Fruit fly (Drosophila melanogaster) whole organism, embryonic: ENCODE results near the gene CG3604.

Experiments used
- CG10366 ChIP-seq: fragments of 200-800 bp; sonication (Bioruptor generic); IDR thresholded peaks from 2 replicates; pipeline ENCODE4 v1.3.6; 2022; ENCODE audit warnings: missing biosample characterization, missing genetic modification characterization
- CG10565 ChIP-seq: fragments of 200-800 bp; sonication (Bioruptor generic); optimal IDR thresholded peaks from 3 replicates; lab custom pipeline; 2016; ENCODE audit warnings: missing biosample characterization, mild to moderate bottlenecking, missing genetic modification characterization
- CG12155 ChIP-seq: fragments of 200-800 bp; sonication (Bioruptor generic); optimal IDR thresholded peaks from 3 replicates; lab custom pipeline; 2016; ENCODE audit warnings: missing biosample characterization, missing genetic modification characterization
- CG12219 ChIP-seq: fragments of 200-800 bp; sonication (Bioruptor generic); optimal IDR thresholded peaks from 3 replicates; lab custom pipeline; 2018; ENCODE audit warnings: missing biosample characterization, mild to moderate bottlenecking, missing genetic modification characterization
- CG13296 ChIP-seq: fragments of 200-800 bp; sonication (Bioruptor generic); optimal IDR thresholded peaks from 3 replicates; lab custom pipeline; 2018; ENCODE audit warnings: missing biosample characterization, mild to moderate bottlenecking, missing genetic modification characterization
- CG14441 ChIP-seq: fragments of 200-800 bp; sonication (Bioruptor generic); IDR thresholded peaks from 2 replicates; pipeline ENCODE4 v1.3.6; 2022; ENCODE audit warnings: missing biosample characterization, missing genetic modification characterization
- CG15269 ChIP-seq: fragments of 200-800 bp; sonication (Bioruptor generic); optimal IDR thresholded peaks from 2 replicates; lab custom pipeline; 2018; ENCODE audit warnings: missing biosample characterization, mild to moderate bottlenecking, missing genetic modification characterization, moderate library complexity
- CG1603 ChIP-seq: fragments of 200-800 bp; sonication (Bioruptor generic); optimal IDR thresholded peaks from 2 replicates; lab custom pipeline; 2019; ENCODE audit warnings: missing biosample characterization, mild to moderate bottlenecking, missing genetic modification characterization, moderate library complexity
- CG16863 ChIP-seq: fragments of 200-800 bp; sonication (Bioruptor generic); optimal IDR thresholded peaks from 3 replicates; lab custom pipeline; 2016; ENCODE audit warnings: missing biosample characterization, missing genetic modification characterization
- CG18619 ChIP-seq: fragments of 200-800 bp; sonication (Bioruptor generic); optimal IDR thresholded peaks from 3 replicates; lab custom pipeline; 2017; ENCODE audit warnings: missing biosample characterization, mild to moderate bottlenecking, missing genetic modification characterization
- CG30403 ChIP-seq: fragments of 200-800 bp; sonication (Bioruptor generic); optimal IDR thresholded peaks from 3 replicates; lab custom pipeline; 2016; ENCODE audit warnings: missing biosample characterization, missing genetic modification characterization
- CG3163 ChIP-seq: fragments of 200-800 bp; sonication (Bioruptor generic); optimal IDR thresholded peaks from 3 replicates; lab custom pipeline; 2016; ENCODE audit warnings: missing biosample characterization, missing genetic modification characterization
- CG32772 ChIP-seq: fragments of 200-800 bp; sonication (Bioruptor generic); IDR thresholded peaks from 2 replicates; pipeline ENCODE4 v1.3.6; 2022; ENCODE audit warnings: missing biosample characterization, missing genetic modification characterization
- CG34376 ChIP-seq: fragments of 200-800 bp; sonication (Bioruptor generic); optimal IDR thresholded peaks from 2 replicates; lab custom pipeline; 2018; ENCODE audit warnings: missing biosample characterization, mild to moderate bottlenecking, missing genetic modification characterization
- CG3726 ChIP-seq: fragments of 200-800 bp; sonication (Bioruptor generic); IDR thresholded peaks from 3 replicates; pipeline ENCODE4, ENCODE4 v1.3.6; 2022; ENCODE audit warnings: missing biosample characterization, missing genetic modification characterization
- CG6765 ChIP-seq: fragments of 200-800 bp; sonication (Bioruptor generic); optimal IDR thresholded peaks from 3 replicates; lab custom pipeline; 2017; ENCODE audit warnings: missing biosample characterization, mild to moderate bottlenecking, missing genetic modification characterization
- CG7786 ChIP-seq: fragments of 200-800 bp; sonication (Bioruptor generic); optimal IDR thresholded peaks from 2 replicates; lab custom pipeline; 2016; ENCODE audit warnings: missing biosample characterization, missing genetic modification characterization
- CG8089 ChIP-seq: fragments of 200-800 bp; sonication (Bioruptor generic); optimal IDR thresholded peaks from 3 replicates; lab custom pipeline; 2016; ENCODE audit warnings: missing biosample characterization, missing genetic modification characterization
- CG8290 ChIP-seq, 3 experiments: fragments of 200-800 bp; sonication (Bioruptor generic); optimal IDR thresholded peaks; 2 replicates each; lab custom pipeline; 2016 to 2019; ENCODE audit warnings: missing biosample characterization in 3 of 3, missing genetic modification characterization in 3 of 3, mild to moderate bottlenecking in 2 of 3, moderate library complexity in 1 of 3
- CG8388 ChIP-seq: fragments of 200-800 bp; sonication (Bioruptor generic); optimal IDR thresholded peaks from 2 replicates; lab custom pipeline; 2019; ENCODE audit warnings: missing biosample characterization, mild to moderate bottlenecking, missing genetic modification characterization, moderate library complexity
- CG8944 ChIP-seq: fragments of 200-800 bp; sonication (Bioruptor generic); optimal IDR thresholded peaks from 3 replicates; lab custom pipeline; 2016; ENCODE audit warnings: missing biosample characterization, missing genetic modification characterization
- CrebB ChIP-seq: fragments of 200-800 bp; sonication (Bioruptor generic); optimal IDR thresholded peaks from 3 replicates; lab custom pipeline; 2018; ENCODE audit warnings: missing biosample characterization, mild to moderate bottlenecking, missing genetic modification characterization
- E2f2 ChIP-seq: fragments of 200-800 bp; sonication (Bioruptor generic); IDR thresholded peaks from 2 replicates; pipeline ENCODE4 v1.3.6; 2022; ENCODE audit warnings: missing biosample characterization, missing genetic modification characterization
- Fer2 ChIP-seq: fragments of 200-800 bp; sonication (Bioruptor generic); optimal IDR thresholded peaks from 2 replicates; lab custom pipeline; 2018; ENCODE audit warnings: missing biosample characterization, mild to moderate bottlenecking, missing genetic modification characterization, moderate library complexity
- Jarid2 ChIP-seq: fragments of 200-800 bp; sonication (Bioruptor generic); optimal IDR thresholded peaks from 3 replicates; lab custom pipeline; 2017; ENCODE audit warnings: mild to moderate bottlenecking, missing biosample characterization, missing genetic modification reagents, missing genetic modification characterization
- MBD-R2 ChIP-seq: fragments of 200-800 bp; sonication (Bioruptor generic); IDR thresholded peaks from 2 replicates; pipeline ENCODE4 v1.3.6; 2022; ENCODE audit warnings: missing biosample characterization, missing genetic modification characterization
- Neu2 ChIP-seq: fragments of 200-800 bp; sonication (Bioruptor generic); optimal IDR thresholded peaks from 3 replicates; lab custom pipeline; 2016; ENCODE audit warnings: missing biosample characterization, missing genetic modification characterization, borderline replicate concordance
- Oaz ChIP-seq: fragments of 200-800 bp; sonication (Bioruptor generic); IDR thresholded peaks from 2 replicates; pipeline ENCODE4 v1.3.6; 2022; ENCODE audit warnings: missing biosample characterization, missing genetic modification characterization
- Sox102F ChIP-seq: fragments of 200-800 bp; sonication (Bioruptor generic); optimal IDR thresholded peaks from 2 replicates; lab custom pipeline; 2018; ENCODE audit warnings: missing biosample characterization, mild to moderate bottlenecking, missing genetic modification characterization, moderate library complexity
- ara ChIP-seq: fragments of 200-800 bp; sonication (Bioruptor generic); IDR thresholded peaks from 2 replicates; pipeline ENCODE4 v1.3.6; 2022; ENCODE audit warnings: missing biosample characterization, missing genetic modification characterization
- az2 ChIP-seq: fragments of 200-800 bp; sonication (Bioruptor generic); optimal IDR thresholded peaks from 3 replicates; lab custom pipeline; 2016; ENCODE audit warnings: missing biosample characterization, missing genetic modification characterization
- bab2 ChIP-seq: fragments of 200-800 bp; sonication (Bioruptor generic); optimal IDR thresholded peaks from 2 replicates; lab custom pipeline; 2016; ENCODE audit warnings: missing biosample characterization, missing genetic modification characterization
- chm ChIP-seq: fragments of 200-800 bp; sonication (Bioruptor generic); IDR thresholded peaks from 2 replicates; pipeline ENCODE4 v1.3.6; 2022; ENCODE audit warnings: missing biosample characterization, missing genetic modification characterization
- chn ChIP-seq: fragments of 200-800 bp; sonication (Bioruptor generic); optimal IDR thresholded peaks from 2 replicates; lab custom pipeline; 2016; ENCODE audit warnings: missing biosample characterization, missing genetic modification characterization
- danr ChIP-seq: fragments of 200-800 bp; sonication (Bioruptor generic); IDR thresholded peaks from 2 replicates; pipeline ENCODE4 v1.3.6; 2022; ENCODE audit warnings: missing biosample characterization, missing genetic modification characterization
- dpn ChIP-seq, 2 experiments: fragments of 200-800 bp; sonication (Bioruptor generic); optimal IDR thresholded peaks; 3 replicates each; lab custom pipeline; 2016; ENCODE audit warnings: missing biosample characterization in 2 of 2, missing genetic modification characterization in 2 of 2
- fru ChIP-seq: fragments of >200 bp; optimal IDR thresholded peaks from 2 replicates; lab custom pipeline; 2017
- fu2 ChIP-seq: fragments of 200-800 bp; sonication (Bioruptor generic); optimal IDR thresholded peaks from 2 replicates; lab custom pipeline; 2016; ENCODE audit warnings: missing biosample characterization, missing genetic modification characterization
- hkb ChIP-seq, 2 experiments: fragments of 200-800 bp in 1 of 2; fragments of >200 bp in 1 of 2; sonication (Bioruptor generic) in 1 of 2; IDR thresholded peaks in 1 of 2; optimal IDR thresholded peaks in 1 of 2; 2 replicates each; pipeline versions ENCODE4 v1.3.6 to Lab custom; 2017 to 2022; ENCODE audit warnings: missing biosample characterization in 1 of 2, missing genetic modification characterization in 1 of 2
- kay ChIP-seq: fragments of 200-800 bp; sonication (Bioruptor generic); optimal IDR thresholded peaks from 2 replicates; lab custom pipeline; 2016; ENCODE audit warnings: missing biosample characterization, missing genetic modification characterization
- pan ChIP-seq, 4 experiments: fragments of >200 bp in 3 of 4; fragments of 200-800 bp in 1 of 4; sonication (Bioruptor generic) in 1 of 4; optimal IDR thresholded peaks in 3 of 4; IDR thresholded peaks in 1 of 4; 2 replicates each; pipeline versions ENCODE4 v1.3.6 to Lab custom; 2017 to 2022; ENCODE audit warnings: missing biosample characterization in 2 of 4, missing genetic modification characterization in 2 of 4, mixed read lengths in 1 of 4
- psq ChIP-seq: fragments of 200-800 bp; sonication (Bioruptor generic); optimal IDR thresholded peaks from 2 replicates; lab custom pipeline; 2017; ENCODE audit warnings: missing biosample characterization, missing genetic modification characterization
- pum ChIP-seq: fragments of 200-800 bp; sonication (Bioruptor generic); optimal IDR thresholded peaks from 2 replicates; lab custom pipeline; 2016; ENCODE audit warnings: missing biosample characterization, missing genetic modification characterization
- sens ChIP-seq: fragments of 200-800 bp; sonication (Bioruptor generic); peaks from one replicate; lab custom pipeline; 2016; ENCODE audit warnings: missing biosample characterization, missing genetic modification characterization
- seq ChIP-seq: fragments of 200-800 bp; sonication (Bioruptor generic); IDR thresholded peaks from 2 replicates; pipeline ENCODE4 v1.3.6; 2022; ENCODE audit warnings: missing biosample characterization, missing genetic modification characterization
- sna ChIP-seq: fragments of 200-800 bp; sonication (Bioruptor generic); IDR thresholded peaks from 2 replicates; pipeline ENCODE4 v1.3.6; 2022; ENCODE audit warnings: missing biosample characterization, missing genetic modification characterization; ENCODE audit not compliant: partially characterized antibody
- tgo ChIP-seq: fragments of 200-800 bp; sonication (Bioruptor generic); IDR thresholded peaks from 3 replicates; pipeline ENCODE4 v1.3.6; 2022; ENCODE audit warnings: missing biosample characterization, missing genetic modification characterization
- tup ChIP-seq: fragments of 200-800 bp; sonication (Bioruptor generic); optimal IDR thresholded peaks from 2 replicates; lab custom pipeline; 2016; ENCODE audit warnings: missing biosample characterization, mild to moderate bottlenecking, missing genetic modification characterization, moderate library complexity
- wek ChIP-seq: fragments of 200-800 bp; sonication (Bioruptor generic); optimal IDR thresholded peaks from 3 replicates; lab custom pipeline; 2018; ENCODE audit warnings: missing biosample characterization, mild to moderate bottlenecking, missing genetic modification characterization, moderate library complexity
- zfh1 ChIP-seq: fragments of 200-800 bp; sonication (Bioruptor generic); IDR thresholded peaks from 3 replicates; pipeline ENCODE4 v1.3.6; 2022; ENCODE audit warnings: missing biosample characterization, missing genetic modification characterization

CG3604 gene

DNA sequence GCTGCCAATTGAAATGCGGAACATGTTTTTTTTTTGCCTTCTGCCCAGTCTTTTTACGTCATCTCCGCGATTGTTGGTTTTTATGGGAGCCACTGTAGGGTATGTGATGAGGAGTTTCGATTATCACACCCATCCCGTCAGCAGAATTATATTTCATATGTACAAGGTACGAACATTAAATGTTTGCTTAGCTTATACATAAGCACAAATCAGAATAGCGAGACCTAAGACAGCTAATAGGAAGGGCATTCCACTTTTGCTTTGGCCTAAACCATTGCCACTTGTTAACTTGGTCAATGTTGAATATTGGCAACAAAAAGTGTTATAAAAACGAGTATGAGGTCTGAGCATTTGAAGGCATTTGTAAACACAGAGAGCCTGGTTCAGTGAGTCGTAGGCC is 5.6 kb upstream of the CG3604 start, which contains the start of gene CG2816 (continued):
- TF ChIP-seq CG16863 = peak; percentile 50
- TF ChIP-seq Oaz (GFP tag; lab: Robert Waterston, UW) = peak; percentile 54; the same call in 1 of the 2 replicates
- TF ChIP-seq CG6765 = no peak
- TF ChIP-seq Jarid2 (GFP tag; lab: Kevin White, UChicago) = no peak
- TF ChIP-seq pum = peak; percentile 23
- no peak for TF ChIP-seq CG8388
- peak; percentile 9 for TF ChIP-seq CG3163 (GFP tag; lab: Kevin White, UChicago)
- TF ChIP-seq CG10366 = peak; percentile 49; the same call in 1 of the 2 replicates
- TF ChIP-seq CG10565 (GFP tag; lab: Kevin White, UChicago) = no peak
- peak; percentile 22 for TF ChIP-seq CG8089 (GFP tag; lab: Kevin White, UChicago)
- TF ChIP-seq zfh1 (GFP tag; lab: Robert Waterston, UW) = peak; percentile 65; the same call in 2 of the 3 replicates
- peak; percentile 65 for TF ChIP-seq CG18619 (GFP tag; lab: Kevin White, UChicago)
- TF ChIP-seq CG8944 (GFP tag; lab: Kevin White, UChicago) = peak; percentile 58
- peak; percentile 89 for TF ChIP-seq CG7786
- 0 out of 2 replicates have a peak, but pooled peaks have one; percentile 27 for TF ChIP-seq ara (GFP tag; lab: Robert Waterston, UW)
- TF ChIP-seq tgo (GFP tag; lab: Robert Waterston, UW) = peak; percentile 78
- TF ChIP-seq danr = no peak
- peak; percentile 23 for TF ChIP-seq Sox102F (GFP tag; lab: Kevin White, UChicago)
- peak; percentile 40 for TF ChIP-seq az2 (GFP tag; lab: Kevin White, UChicago)
- no peak for TF ChIP-seq hkb (optimal IDR thresholded peaks at IDR 0.05; lab: Kevin White, UChicago)
- 0 out of 2 replicates have a peak, but pooled peaks have one; percentile 35 for TF ChIP-seq hkb (GFP tag; IDR thresholded peaks at IDR 0.05; lab: Robert Waterston, UW)
- peak; percentile 53 for TF ChIP-seq kay (GFP tag; lab: Kevin White, UChicago)
- no peak for TF ChIP-seq chm (GFP tag; lab: Robert Waterston, UW)
- peak; percentile 63; the same call in 1 of the 2 replicates for TF ChIP-seq CG14441
- TF ChIP-seq bab2 (GFP tag; lab: Kevin White, UChicago) = peak; percentile 0
- TF ChIP-seq CG12219 (GFP tag; lab: Kevin White, UChicago) = peak; percentile 59
- peak; percentile 13 for TF ChIP-seq CG34376 (GFP tag; lab: Kevin White, UChicago)
- no peak for TF ChIP-seq CG8290 (GFP tag; optimal IDR thresholded peaks at IDR 0.05; lab: Kevin White, UChicago)
- peak in 1 of 2 experiments; percentile 83 for TF ChIP-seq CG8290 (tag; optimal IDR thresholded peaks at IDR 0.05; lab: Kevin White, UChicago)
- TF ChIP-seq fru (lab: Kevin White, UChicago) = no peak
- TF ChIP-seq Fer2 = peak; percentile 36
- TF ChIP-seq CG1603 (tag; lab: Kevin White, UChicago) = peak; percentile 51
- peak; percentile 78 for TF ChIP-seq sens (GFP tag; lab: Kevin White, UChicago)
- TF ChIP-seq fu2 (GFP tag; lab: Kevin White, UChicago) = peak; percentile 88
- peak; percentile 18 for TF ChIP-seq psq (GFP tag; lab: Kevin White, UChicago)
- peak; percentile 41; the same call in 1 of the 2 replicates for TF ChIP-seq E2f2 (GFP tag; lab: Robert Waterston, UW)
- peak; percentile 47 for TF ChIP-seq seq (GFP tag; lab: Robert Waterston, UW)
- peak; percentile 18; the same call in 1 of the 2 replicates for TF ChIP-seq MBD-R2 (GFP tag; lab: Robert Waterston, UW)
- TF ChIP-seq wek (GFP tag; lab: Kevin White, UChicago) = no peak
- peak; percentile 64; the same call in 1 of the 3 replicates for TF ChIP-seq CG3726
- TF ChIP-seq chn (GFP tag; lab: Kevin White, UChicago) = peak; percentile 25
- peak; percentile 79 for TF ChIP-seq CG15269 (tag; lab: Kevin White, UChicago)
- TF ChIP-seq CG30403 (GFP tag; lab: Kevin White, UChicago) = peak; percentile 80
- TF ChIP-seq pan (optimal IDR thresholded peaks at IDR 0.05; lab: Kevin White, UChicago) = no peak
- TF ChIP-seq pan (GFP tag; optimal IDR thresholded peaks at IDR 0.05 in 1 of 2, IDR thresholded peaks at IDR 0.05 in 1 of 2) = peak in 1 of 2 experiments; percentile 60
- no peak for TF ChIP-seq sna (GFP tag; lab: Robert Waterston, UW)
- TF ChIP-seq dpn (GFP tag; optimal IDR thresholded peaks at IDR 0.05; lab: Kevin White, UChicago) = peak; percentile 63 to 79
- no peak for TF ChIP-seq tup (GFP tag; lab: Kevin White, UChicago)
- TF ChIP-seq CG12155 = peak; percentile 29
- peak; percentile 70 for TF ChIP-seq CrebB (tag; lab: Kevin White, UChicago)
- no peak for TF ChIP-seq Neu2 (GFP tag; lab: Kevin White, UChicago)
- peak; percentile 45; the same call in 1 of the 2 replicates for TF ChIP-seq CG32772 (GFP tag; lab: Robert Waterston, UW)
- peak; percentile 38 for TF ChIP-seq CG13296
